Worm (Caenorhabditis elegans): ENCODE data around the gene K11G9.5.

K11G9.5 gene

ce11 chrV:6656451-6657115 lies 31.7 kb downstream of the K11G9.5 start, which contains the start of gene snb-1:
TSS of gene snb-1 (minus strand) at chrV:6656501.
- TF ChIP-seq lin-39 (tag; optimal IDR thresholded peaks at IDR 0.05) = no peak
- peak; percentile 79 for TF ChIP-seq nhr-71 (tag; optimal IDR thresholded peaks at IDR 0.05)
- no peak for TF ChIP-seq fkh-10 (GFP tag; optimal IDR thresholded peaks at IDR 0.05)
- TF ChIP-seq ama-1 (optimal IDR thresholded peaks at IDR 0.05) = no peak
- no peak for TF ChIP-seq pqm-1 (tag; optimal IDR thresholded peaks at IDR 0.05)
- TF ChIP-seq egl-13 (tag; optimal IDR thresholded peaks at IDR 0.05) = peak; percentile 57
- TF ChIP-seq xbp-1 (tag; optimal IDR thresholded peaks at IDR 0.05) = peak; percentile 65
- no peak for TF ChIP-seq unc-98 (GFP tag; IDR thresholded peaks at IDR 0.05)
- peak; percentile 82 for TF ChIP-seq snu-23 (GFP tag; optimal IDR thresholded peaks at IDR 0.05)
- no peak for TF ChIP-seq ceh-88 (GFP tag; IDR thresholded peaks at IDR 0.05)
- TF ChIP-seq jun-1 (tag; optimal IDR thresholded peaks at IDR 0.05) = peak; percentile 59
- TF ChIP-seq sup-37 (GFP tag; optimal IDR thresholded peaks at IDR 0.05) = no peak
- TF ChIP-seq nhr-76 (tag; optimal IDR thresholded peaks at IDR 0.05) = no peak
- peak; percentile 54 for TF ChIP-seq nhr-19 (GFP tag; conservative IDR thresholded peaks at IDR 0.05)
- TF ChIP-seq C34B4.2 (tag; optimal IDR thresholded peaks at IDR 0.05) = no peak
- TF ChIP-seq mef-2 (tag; optimal IDR thresholded peaks at IDR 0.05) = no peak
- no peak for TF ChIP-seq pag-3 (tag; optimal IDR thresholded peaks at IDR 0.05; ENCODE audit: borderline replicate concordance, insufficient read depth)
- peak; percentile 16 for TF ChIP-seq unc-86 (tag; optimal IDR thresholded peaks at IDR 0.05)
- no peak for TF ChIP-seq ceh-63 (GFP tag; optimal IDR thresholded peaks at IDR 0.05)
- peak; percentile 69 to 70 for TF ChIP-seq efl-1 (optimal IDR thresholded peaks at IDR 0.05)
- TF ChIP-seq efl-1 (GFP tag; optimal IDR thresholded peaks at IDR 0.05 in 1 of 2) = peak; percentile 66 to 97
- peak; percentile 49 for TF ChIP-seq rnt-1 (tag; optimal IDR thresholded peaks at IDR 0.05)
- peak in 1 of 2 experiments; percentile 57 for TF ChIP-seq mdl-1 (tag; optimal IDR thresholded peaks at IDR 0.05)
- peak; percentile 91 for TF ChIP-seq skn-1 (tag; optimal IDR thresholded peaks at IDR 0.05)
- peak; percentile 16 for TF ChIP-seq fkh-4 (tag; optimal IDR thresholded peaks at IDR 0.05; ENCODE audit: borderline replicate concordance)
- TF ChIP-seq swsn-7 (tag; optimal IDR thresholded peaks at IDR 0.05) = peak; percentile 54
- TF ChIP-seq C04F5.9 (tag; optimal IDR thresholded peaks at IDR 0.05) = no peak
- no peak for TF ChIP-seq hlh-4 (tag; optimal IDR thresholded peaks at IDR 0.05)
- TF ChIP-seq aha-1 (tag; optimal IDR thresholded peaks at IDR 0.05) = no peak
- peak; percentile 35 for TF ChIP-seq ztf-4 (tag; optimal IDR thresholded peaks at IDR 0.05)
- TF ChIP-seq fkh-8 (tag; optimal IDR thresholded peaks at IDR 0.05) = no peak
- TF ChIP-seq C16A3.4 (tag; optimal IDR thresholded peaks at IDR 0.05) = peak; percentile 78
- no peak for TF ChIP-seq nhr-28 (tag; optimal IDR thresholded peaks at IDR 0.05)
- TF ChIP-seq aly-2 (tag; optimal IDR thresholded peaks at IDR 0.05) = no peak
- no peak for TF ChIP-seq ceh-8 (GFP tag; optimal IDR thresholded peaks at IDR 0.05)
- no peak for TF ChIP-seq pax-3 (tag; optimal IDR thresholded peaks at IDR 0.05)
- peak; percentile 4 for TF ChIP-seq sox-4 (tag; optimal IDR thresholded peaks at IDR 0.05)
- TF ChIP-seq elt-2 (tag; optimal IDR thresholded peaks at IDR 0.05) = no peak
- TF ChIP-seq hpl-2 (GFP tag; optimal IDR thresholded peaks at IDR 0.05) = peak; percentile 48
- TF ChIP-seq nhr-20 (tag; optimal IDR thresholded peaks at IDR 0.05) = peak; percentile 76
- peak; percentile 62 for TF ChIP-seq nhr-47 (tag; optimal IDR thresholded peaks at IDR 0.05)
- no peak for TF ChIP-seq nhr-84 (tag; optimal IDR thresholded peaks at IDR 0.05)
- TF ChIP-seq elt-3 (tag; optimal IDR thresholded peaks at IDR 0.05) = peak in 2 of 6 experiments; percentile 78 to 87
- TF ChIP-seq nhr-11 (tag; optimal IDR thresholded peaks at IDR 0.05) = no peak
- peak; percentile 83 for TF ChIP-seq mep-1 (tag; optimal IDR thresholded peaks at IDR 0.05)
- TF ChIP-seq F16B12.6 (tag; optimal IDR thresholded peaks at IDR 0.05) = peak; percentile 95
- peak; percentile 99 for TF ChIP-seq zip-4 (GFP tag; optimal IDR thresholded peaks at IDR 0.05)
- TF ChIP-seq unc-62 (GFP tag; optimal IDR thresholded peaks at IDR 0.05) = no peak
- no peak for TF ChIP-seq lir-3 (tag; optimal IDR thresholded peaks at IDR 0.05; ENCODE audit: poor library complexity)
- peak; percentile 71 for TF ChIP-seq nhr-90 (tag; optimal IDR thresholded peaks at IDR 0.05; ENCODE audit: poor library complexity)
- TF ChIP-seq zag-1 (tag; optimal IDR thresholded peaks at IDR 0.05) = no peak
- peak; percentile 34 for TF ChIP-seq dsc-1 (tag; optimal IDR thresholded peaks at IDR 0.05)
- TF ChIP-seq lin-35 (GFP tag; optimal IDR thresholded peaks at IDR 0.05) = peak; percentile 75 to 80
